Worm (Caenorhabditis elegans): Measurements from ENCODE around the gene eral-1.

DNA sequence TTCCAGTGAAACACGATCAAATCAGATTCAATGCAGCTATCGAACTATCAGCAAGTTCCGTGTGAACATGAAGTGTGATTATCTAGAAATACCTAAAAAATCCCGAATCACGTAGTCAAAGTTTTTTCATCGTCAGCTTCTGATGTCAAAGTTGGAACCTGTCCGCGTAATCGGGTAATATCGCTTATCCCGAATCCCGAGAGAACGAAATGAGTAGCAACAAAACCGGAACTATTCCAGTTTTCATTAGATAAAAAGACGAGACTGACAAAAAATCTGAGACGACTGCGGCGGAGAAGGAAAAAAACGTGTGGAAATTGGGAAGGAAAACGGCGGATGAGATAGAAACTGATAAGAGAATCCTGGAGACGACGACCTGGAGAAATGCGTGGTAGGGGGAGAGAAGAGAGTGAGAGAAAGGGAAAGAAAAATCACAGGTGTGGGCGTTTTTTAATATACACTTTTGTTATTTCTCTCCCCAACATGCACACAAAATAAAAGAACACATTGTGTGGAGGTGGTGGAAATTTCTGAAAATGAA is 30.5 kb upstream of the eral-1 start:
- TF ChIP-seq lin-26 (GFP tag; IDR thresholded peaks at IDR 0.05) (no peak), nfyb-1 (GFP tag; IDR thresholded peaks at IDR 0.05) (no peak), egrh-3 (GFP tag; IDR thresholded peaks at IDR 0.05) (no peak), ama-1 (optimal IDR thresholded peaks at IDR 0.05) (peak; percentile 89), ama-1 (GFP tag; optimal IDR thresholded peaks at IDR 0.05) (no peak), tbx-9 (tag; optimal IDR thresholded peaks at IDR 0.05; ENCODE audit: borderline replicate concordance) (no peak), unc-62 (GFP tag; optimal IDR thresholded peaks at IDR 0.05) (no peak)

All from whole organism, young adult.